Fruit fly (Drosophila melanogaster) S2 (cell line): ENCODE measurements around the gene X11L.

Source experiments
- CG8478 ChIP-seq: fragments of >200 bp; optimal IDR thresholded peaks from 2 replicates; lab custom pipeline; 2018
- CTCF ChIP-seq, 2 experiments: fragments of >200 bp; optimal IDR thresholded peaks; 2 replicates each; lab custom pipeline; 2018

dm6 chrX:17578869-17579781 lies 20.3 kb upstream of the X11L start, which contains the start of gene Ankle2:
- TF ChIP-seq CTCF (optimal IDR thresholded peaks at IDR 0.05; lab: Kevin White, UChicago), result no peak
- no peak for TF ChIP-seq CG8478 (lab: Kevin White, UChicago)
